Worm (Caenorhabditis elegans): ENCODE measurements around the gene sma-10.

Gene sma-10

DNA sequence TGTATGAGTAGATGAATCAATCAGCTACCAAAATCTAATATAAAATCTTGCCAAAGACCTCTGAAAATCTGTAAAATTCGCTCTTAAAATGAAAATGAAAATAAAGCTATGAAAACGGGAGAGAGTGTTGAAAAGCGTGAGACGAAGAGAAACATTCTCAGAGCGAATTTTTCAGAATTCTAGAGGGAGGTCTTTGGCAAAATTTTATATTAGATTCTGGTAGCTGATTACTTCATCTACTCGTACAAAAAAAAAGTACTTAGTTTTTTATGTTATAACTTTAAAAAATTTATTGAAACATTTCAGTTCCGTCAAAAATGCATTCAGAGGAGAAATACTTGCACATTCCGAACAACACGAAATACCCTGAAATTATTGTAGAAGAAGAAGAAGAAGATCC, 50.5 kb downstream of the sma-10 start, which contains the start of gene drl-1:
drl-1 (plus strand) TSS at position 301 of the 400 bp plus-strand sequence.
- TF ChIP-seq ham-2 (GFP tag; optimal IDR thresholded peaks at IDR 0.05), result no peak
- no peak for TF ChIP-seq cnd-1 (tag; optimal IDR thresholded peaks at IDR 0.05)
- TF ChIP-seq flh-1 (GFP tag; optimal IDR thresholded peaks at IDR 0.05), result no peak
- no peak for TF ChIP-seq drap-1 (GFP tag; optimal IDR thresholded peaks at IDR 0.05)
- TF ChIP-seq nhr-28 (tag; optimal IDR thresholded peaks at IDR 0.05), result no peak
- TF ChIP-seq mep-1 (tag; optimal IDR thresholded peaks at IDR 0.05), result no peak
- TF ChIP-seq nhr-237 (tag; optimal IDR thresholded peaks at IDR 0.05), result no peak
- no peak for TF ChIP-seq nhr-2 (tag; optimal IDR thresholded peaks at IDR 0.05)
- no peak for TF ChIP-seq mls-2 (tag; optimal IDR thresholded peaks at IDR 0.05)
- TF ChIP-seq lin-32 (GFP tag; optimal IDR thresholded peaks at IDR 0.05), result no peak
- TF ChIP-seq ces-1 (GFP tag; optimal IDR thresholded peaks at IDR 0.05), result no peak
- TF ChIP-seq elt-3 (tag; optimal IDR thresholded peaks at IDR 0.05), result no peak

DNA sequence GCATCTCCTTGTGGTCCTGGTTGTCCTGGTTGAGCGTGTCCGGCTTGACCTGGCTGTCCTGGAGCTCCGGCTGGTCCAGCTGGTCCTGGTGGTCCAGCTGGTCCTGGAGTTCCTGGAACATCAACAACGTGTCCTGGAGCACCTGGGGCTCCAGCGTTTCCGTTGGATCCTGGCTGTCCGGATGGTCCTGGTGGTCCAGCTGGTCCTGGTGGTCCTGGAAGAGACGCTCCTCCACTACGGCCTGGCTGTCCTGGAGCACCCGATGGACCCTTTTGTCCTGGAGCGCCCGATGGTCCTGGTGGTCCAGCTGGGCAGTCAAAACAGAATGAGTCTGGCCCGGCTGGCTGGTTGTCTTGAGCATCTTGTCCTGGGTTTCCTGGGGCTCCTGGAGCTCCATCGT, 51.4 kb downstream of the sma-10 start:
- TF ChIP-seq sem-2 (GFP tag; optimal IDR thresholded peaks at IDR 0.05), result no peak
- no peak for TF ChIP-seq ztf-11 (tag; optimal IDR thresholded peaks at IDR 0.05)
- no peak for TF ChIP-seq elt-1 (tag; optimal IDR thresholded peaks at IDR 0.05; ENCODE audit: borderline replicate concordance, insufficient read depth)
- TF ChIP-seq snpc-4 (tag; optimal IDR thresholded peaks at IDR 0.05), result no peak
- no peak for TF ChIP-seq elt-3 (tag; optimal IDR thresholded peaks at IDR 0.05)

DNA sequence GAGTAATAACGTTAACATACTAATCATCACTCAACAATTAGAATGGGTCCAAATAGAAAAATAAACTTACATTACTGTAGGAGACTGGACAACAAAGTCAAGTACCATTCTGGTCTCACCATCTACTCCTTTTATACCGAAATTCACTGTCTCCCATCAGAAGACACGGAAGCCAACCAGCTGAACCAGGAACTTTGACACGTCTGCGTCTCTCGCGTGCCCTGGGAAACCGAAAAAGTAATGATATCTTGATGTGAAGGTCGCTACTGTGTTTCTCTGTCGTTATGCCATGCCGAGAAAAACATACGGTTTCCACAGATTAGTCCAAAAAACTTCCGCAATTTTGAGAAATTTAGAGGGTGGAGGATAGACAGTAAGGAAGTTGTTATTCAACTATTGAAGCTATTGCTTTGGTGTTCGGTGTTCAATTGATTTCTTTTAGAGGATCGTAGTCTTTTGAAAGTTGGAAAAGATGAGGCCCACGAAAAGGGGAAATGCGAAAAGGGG, 52.4 kb downstream of the sma-10 start, which contains the start of gene col-101:
col-101 (minus strand) TSS at position 457 of the 507 bp plus-strand sequence.
- TF ChIP-seq nhr-76 (tag; optimal IDR thresholded peaks at IDR 0.05) (no peak), blmp-1 (tag; optimal IDR thresholded peaks at IDR 0.05) (no peak), flh-1 (GFP tag; optimal IDR thresholded peaks at IDR 0.05) (no peak), mep-1 (tag; optimal IDR thresholded peaks at IDR 0.05) (no peak), lin-13 (tag; optimal IDR thresholded peaks at IDR 0.05) (no peak), sptf-1 (tag; optimal IDR thresholded peaks at IDR 0.05) (no peak), elt-3 (tag; optimal IDR thresholded peaks at IDR 0.05) (no peak), pha-4 (tag; optimal IDR thresholded peaks at IDR 0.05) (no peak), nhr-2 (tag; optimal IDR thresholded peaks at IDR 0.05) (no peak), unc-39 (tag; optimal IDR thresholded peaks at IDR 0.05) (no peak), nhr-28 (tag; optimal IDR thresholded peaks at IDR 0.05) (no peak), ceh-83 (GFP tag; optimal IDR thresholded peaks at IDR 0.05) (no peak), nhr-237 (tag; optimal IDR thresholded peaks at IDR 0.05) (no peak), nhr-12 (tag; optimal IDR thresholded peaks at IDR 0.05) (no peak), elt-1 (tag; optimal IDR thresholded peaks at IDR 0.05; ENCODE audit: borderline replicate concordance, insufficient read depth) (no peak), M03D4.4 (tag; optimal IDR thresholded peaks at IDR 0.05) (no peak), sem-2 (GFP tag; optimal IDR thresholded peaks at IDR 0.05) (no peak), unc-120 (tag; optimal IDR thresholded peaks at IDR 0.05; ENCODE audit: poor library complexity, severe bottlenecking) (no peak)

Measured in whole organism, mixed stage, embryonic.